Fruit fly (Drosophila melanogaster) whole organism, embryonic: Measurements from ENCODE around the gene cpb.

Source experiments
- Atf3 ChIP-seq: fragments of 200-800 bp; sonication (Bioruptor generic); optimal IDR thresholded peaks from 3 replicates; lab custom pipeline; 2016; ENCODE audit warnings: missing biosample characterization, missing genetic modification characterization
- CG10654 ChIP-seq: fragments of 200-800 bp; sonication (Bioruptor generic); optimal IDR thresholded peaks from 2 replicates; lab custom pipeline; 2016; ENCODE audit warnings: missing biosample characterization, missing genetic modification characterization
- CG11696 ChIP-seq: fragments of 200-800 bp; sonication (Bioruptor generic); IDR thresholded peaks from 2 replicates; pipeline ENCODE4 v1.3.6; 2022; ENCODE audit warnings: missing biosample characterization, missing genetic modification characterization
- CG14710 ChIP-seq: fragments of 200-800 bp; sonication (Bioruptor generic); optimal IDR thresholded peaks from 3 replicates; lab custom pipeline; 2019; ENCODE audit warnings: missing biosample characterization, mild to moderate bottlenecking, missing genetic modification characterization, moderate library complexity
- CG15514 ChIP-seq: fragments of 200-800 bp; sonication (Bioruptor generic); optimal IDR thresholded peaks from 3 replicates; lab custom pipeline; 2017; ENCODE audit warnings: missing biosample characterization, missing genetic modification characterization, mild to moderate bottlenecking, moderate library complexity, missing genetic modification reagents
- CG16813 ChIP-seq: fragments of 200-800 bp; sonication (Bioruptor generic); IDR thresholded peaks from 3 replicates; pipeline ENCODE4 v1.3.6; 2022; ENCODE audit warnings: missing biosample characterization, missing genetic modification characterization; ENCODE audit not compliant: partially characterized antibody
- CG17802 ChIP-seq: fragments of 200-800 bp; sonication (Bioruptor generic); optimal IDR thresholded peaks from 2 replicates; lab custom pipeline; 2018; ENCODE audit warnings: missing biosample characterization, mild to moderate bottlenecking, missing genetic modification characterization, moderate library complexity
- CG17829 ChIP-seq: fragments of 200-800 bp; optimal IDR thresholded peaks from 2 replicates; lab custom pipeline; 2019; ENCODE audit warnings: missing biosample characterization, mild to moderate bottlenecking, missing genetic modification characterization, moderate library complexity
- CG18476 ChIP-seq: fragments of 200-800 bp; sonication (Bioruptor generic); optimal IDR thresholded peaks from 2 replicates; lab custom pipeline; 2016; ENCODE audit warnings: missing biosample characterization, mild to moderate bottlenecking, missing genetic modification characterization
- CG2129 ChIP-seq: fragments of 200-800 bp; sonication (Bioruptor generic); IDR thresholded peaks from 2 replicates; pipeline ENCODE4 v1.3.6; 2022; ENCODE audit warnings: missing biosample characterization, missing genetic modification characterization; ENCODE audit not compliant: partially characterized antibody
- CG34224 ChIP-seq: fragments of 200-800 bp; sonication (Bioruptor generic); IDR thresholded peaks from 3 replicates; pipeline ENCODE4 v1.3.6; 2022; ENCODE audit warnings: missing biosample characterization, missing genetic modification characterization; ENCODE audit not compliant: partially characterized antibody
- CG34422 ChIP-seq: fragments of 200-800 bp; sonication (Bioruptor generic); IDR thresholded peaks from 3 replicates; pipeline ENCODE4 v1.3.6; 2022; ENCODE audit warnings: missing biosample characterization, missing genetic modification characterization
- CG4328 ChIP-seq: fragments of 200-800 bp; sonication (Bioruptor generic); optimal IDR thresholded peaks from 3 replicates; lab custom pipeline; 2017; ENCODE audit warnings: missing biosample characterization, missing genetic modification reagents, missing genetic modification characterization
- CG4617 ChIP-seq: fragments of 200-800 bp; sonication (Bioruptor generic); optimal IDR thresholded peaks from 3 replicates; lab custom pipeline; 2016; ENCODE audit warnings: missing biosample characterization, missing genetic modification characterization, borderline replicate concordance
- CG7556 ChIP-seq: fragments of 200-800 bp; sonication (Bioruptor generic); optimal IDR thresholded peaks from 2 replicates; lab custom pipeline; 2017; ENCODE audit warnings: missing biosample characterization, mild to moderate bottlenecking, missing genetic modification characterization
- CG7963 ChIP-seq: fragments of 200-800 bp; sonication (Bioruptor generic); IDR thresholded peaks from 3 replicates; pipeline ENCODE4 v1.3.6; 2022; ENCODE audit warnings: missing biosample characterization, missing genetic modification characterization; ENCODE audit not compliant: partially characterized antibody
- CG9609 ChIP-seq: fragments of 200-800 bp; sonication (Bioruptor generic); optimal IDR thresholded peaks from 3 replicates; lab custom pipeline; 2016; ENCODE audit warnings: missing biosample characterization, missing genetic modification characterization
- CkIIα-i1 ChIP-seq: fragments of 200-800 bp; sonication (Bioruptor generic); IDR thresholded peaks from 2 replicates; pipeline ENCODE4 v1.3.6; 2022; ENCODE audit warnings: missing biosample characterization, missing genetic modification characterization
- Dll ChIP-seq: fragments of 200-800 bp; sonication (Bioruptor generic); IDR thresholded peaks from 4 replicates; pipeline ENCODE4 v1.3.6; 2022; ENCODE audit warnings: missing biosample characterization, missing genetic modification characterization; ENCODE audit not compliant: partially characterized antibody
- Dref ChIP-seq: fragments of 200-800 bp; sonication (Bioruptor generic); IDR thresholded peaks from 2 replicates; pipeline ENCODE4 v1.3.6; 2022; ENCODE audit warnings: missing biosample characterization, missing genetic modification characterization
- Ets65A ChIP-seq: fragments of 200-800 bp; sonication (Bioruptor generic); peaks from one replicate; lab custom pipeline; 2016; ENCODE audit warnings: missing biosample characterization, missing genetic modification characterization
- Ets97D ChIP-seq: fragments of 200-800 bp; sonication (Bioruptor generic); optimal IDR thresholded peaks from 3 replicates; lab custom pipeline; 2016; ENCODE audit warnings: missing biosample characterization, missing genetic modification characterization
- Lpt ChIP-seq: fragments of >200 bp; optimal IDR thresholded peaks from 2 replicates; lab custom pipeline; 2018; ENCODE audit warnings: missing biosample characterization, missing genetic modification characterization
- Opbp ChIP-seq: fragments of 200-800 bp; sonication (Bioruptor generic); IDR thresholded peaks from 3 replicates; pipeline ENCODE4 v1.3.6; 2022; ENCODE audit warnings: missing biosample characterization, missing genetic modification characterization; ENCODE audit not compliant: partially characterized antibody
- Rfx ChIP-seq: fragments of 200-800 bp; sonication (Bioruptor generic); IDR thresholded peaks from 2 replicates; pipeline ENCODE4 v1.3.6; 2022; ENCODE audit warnings: missing biosample characterization, missing genetic modification characterization
- Sox102F ChIP-seq: fragments of 200-800 bp; sonication (Bioruptor generic); optimal IDR thresholded peaks from 2 replicates; lab custom pipeline; 2018; ENCODE audit warnings: missing biosample characterization, mild to moderate bottlenecking, missing genetic modification characterization, moderate library complexity
- Sry-β ChIP-seq: fragments of 200-800 bp; sonication (Bioruptor generic); optimal IDR thresholded peaks from 2 replicates; lab custom pipeline; 2018; ENCODE audit warnings: missing biosample characterization, mild to moderate bottlenecking, missing genetic modification characterization, moderate library complexity
- YL-1 ChIP-seq: fragments of 200-800 bp; sonication (Bioruptor generic); optimal IDR thresholded peaks from 3 replicates; lab custom pipeline; 2017; ENCODE audit warnings: missing biosample characterization, mild to moderate bottlenecking, missing genetic modification characterization
- al ChIP-seq: fragments of 200-800 bp; sonication (Bioruptor generic); IDR thresholded peaks from 2 replicates; pipeline ENCODE4 v1.3.6; 2022; ENCODE audit warnings: missing biosample characterization, missing genetic modification characterization
- ash1 ChIP-seq: fragments of 200-800 bp; sonication (Bioruptor generic); optimal IDR thresholded peaks from 2 replicates; lab custom pipeline; 2018; ENCODE audit warnings: missing biosample characterization, mild to moderate bottlenecking, missing genetic modification characterization
- bbx ChIP-seq: fragments of 200-800 bp; sonication (Bioruptor generic); IDR thresholded peaks from 2 replicates; pipeline ENCODE4 v1.3.6; 2022; ENCODE audit warnings: missing biosample characterization, missing genetic modification characterization; ENCODE audit not compliant: partially characterized antibody
- dmrt99B ChIP-seq: fragments of 200-800 bp; sonication (Bioruptor generic); optimal IDR thresholded peaks from 2 replicates; lab custom pipeline; 2018; ENCODE audit warnings: missing biosample characterization, mild to moderate bottlenecking, missing genetic modification characterization, moderate library complexity
- hb ChIP-seq: fragments of 200-800 bp; sonication (Bioruptor generic); IDR thresholded peaks from 3 replicates; pipeline ENCODE4 v1.3.6; 2022; ENCODE audit warnings: missing biosample characterization, missing genetic modification characterization; ENCODE audit not compliant: partially characterized antibody
- hbn ChIP-seq: fragments of 200-800 bp; sonication (Bioruptor generic); IDR thresholded peaks from 2 replicates; pipeline ENCODE4 v1.3.6; 2022; ENCODE audit warnings: missing biosample characterization, missing genetic modification characterization; ENCODE audit not compliant: partially characterized antibody
- jigr1 ChIP-seq: fragments of 200-800 bp; sonication (Bioruptor generic); IDR thresholded peaks from 3 replicates; pipeline ENCODE4 v1.3.6; 2022; ENCODE audit warnings: missing biosample characterization, missing genetic modification characterization
- mld ChIP-seq: fragments of 200-800 bp; sonication (Bioruptor generic); IDR thresholded peaks from 3 replicates; pipeline ENCODE4 v1.3.6; 2022; ENCODE audit warnings: missing biosample characterization, missing genetic modification characterization; ENCODE audit not compliant: partially characterized antibody
- nerfin-1 ChIP-seq: fragments of 200-800 bp; sonication (Bioruptor generic); optimal IDR thresholded peaks from 3 replicates; lab custom pipeline; 2019; ENCODE audit warnings: missing biosample characterization, mild to moderate bottlenecking, missing genetic modification characterization, moderate library complexity
- nerfin-2 ChIP-seq: fragments of 200-800 bp; sonication (Bioruptor generic); IDR thresholded peaks from 2 replicates; pipeline ENCODE4 v1.3.6; 2022; ENCODE audit warnings: missing biosample characterization, missing genetic modification characterization; ENCODE audit not compliant: partially characterized antibody
- psq ChIP-seq: fragments of 200-800 bp; sonication (Bioruptor generic); optimal IDR thresholded peaks from 2 replicates; lab custom pipeline; 2017; ENCODE audit warnings: missing biosample characterization, missing genetic modification characterization
- scrt ChIP-seq: fragments of 200-800 bp; sonication (Bioruptor generic); optimal IDR thresholded peaks from 2 replicates; lab custom pipeline; 2018; ENCODE audit warnings: missing biosample characterization, mild to moderate bottlenecking, missing genetic modification characterization, moderate library complexity
- sd ChIP-seq: fragments of 200-800 bp; sonication (Bioruptor generic); optimal IDR thresholded peaks from 3 replicates; lab custom pipeline; 2018; ENCODE audit warnings: missing biosample characterization, mild to moderate bottlenecking, missing genetic modification characterization, moderate library complexity
- sens ChIP-seq: fragments of 200-800 bp; sonication (Bioruptor generic); peaks from one replicate; lab custom pipeline; 2016; ENCODE audit warnings: missing biosample characterization, missing genetic modification characterization
- sim ChIP-seq: fragments of 200-800 bp; sonication (Bioruptor generic); IDR thresholded peaks from 2 replicates; pipeline ENCODE4 v1.3.6; 2022; ENCODE audit warnings: missing biosample characterization, missing genetic modification characterization
- sna ChIP-seq: fragments of 200-800 bp; sonication (Bioruptor generic); IDR thresholded peaks from 2 replicates; pipeline ENCODE4 v1.3.6; 2022; ENCODE audit warnings: missing biosample characterization, missing genetic modification characterization; ENCODE audit not compliant: partially characterized antibody
- sob ChIP-seq: fragments of 200-800 bp; sonication (Bioruptor generic); IDR thresholded peaks from 2 replicates; pipeline ENCODE4 v1.3.6; 2022; ENCODE audit warnings: missing biosample characterization, missing genetic modification characterization
- stwl ChIP-seq: fragments of 200-800 bp; sonication (Bioruptor generic); optimal IDR thresholded peaks from 3 replicates; lab custom pipeline; 2018; ENCODE audit warnings: missing biosample characterization, mild to moderate bottlenecking, missing genetic modification characterization, moderate library complexity
- trem ChIP-seq: fragments of 200-800 bp; optimal IDR thresholded peaks from 3 replicates; lab custom pipeline; 2019; ENCODE audit warnings: missing biosample characterization, mild to moderate bottlenecking, missing genetic modification characterization, moderate library complexity
- unc-4 ChIP-seq: fragments of 200-800 bp; sonication (Bioruptor generic); IDR thresholded peaks from 2 replicates; pipeline ENCODE4 v1.3.6; 2022; ENCODE audit warnings: missing biosample characterization, missing genetic modification characterization; ENCODE audit not compliant: partially characterized antibody
- vvl ChIP-seq: fragments of 200-800 bp; sonication (Bioruptor generic); IDR thresholded peaks from 2 replicates; pipeline ENCODE4 v1.3.6; 2022; ENCODE audit warnings: missing biosample characterization, missing genetic modification characterization

Gene cpb

dm6 chr2L:1751953-1752352 lies 47.3 kb downstream of the cpb start, which contains the start of the genes CG17712 and CG17648 (continued):
- TF ChIP-seq Ets65A (GFP tag; lab: Kevin White, UChicago) (peak; percentile 5), CG14710 (tag; lab: Kevin White, UChicago) (peak; percentile 16), Sry-β (GFP tag; lab: Kevin White, UChicago) (peak; percentile 82), unc-4 (GFP tag; lab: Robert Waterston, UW) (peak; percentile 83), CkIIα-i1 (no peak), CG15514 (GFP tag; lab: Kevin White, UChicago) (peak; percentile 26), CG4328 (GFP tag; lab: Kevin White, UChicago) (no peak), CG9609 (GFP tag; lab: Kevin White, UChicago) (no peak), nerfin-1 (peak; percentile 15), vvl (0 out of 2 replicates have a peak, but pooled peaks have one; percentile 16), CG7963 (GFP tag; lab: Robert Waterston, UW) (peak; percentile 71; the same call in 2 of the 3 replicates), CG17802 (tag; lab: Kevin White, UChicago) (no peak), sim (GFP tag; lab: Robert Waterston, UW) (no peak), CG34422 (GFP tag; lab: Robert Waterston, UW) (no peak), CG18476 (GFP tag; lab: Kevin White, UChicago) (no peak), CG10654 (GFP tag; lab: Kevin White, UChicago) (no peak), CG7556 (GFP tag; lab: Kevin White, UChicago) (no peak), sob (GFP tag; lab: Robert Waterston, UW) (no peak), stwl (tag; lab: Kevin White, UChicago) (peak; percentile 86), hb (GFP tag; lab: Robert Waterston, UW) (0 out of 3 replicates have a peak, but pooled peaks have one; percentile 26), Lpt (GFP tag; lab: Kevin White, UChicago) (no peak), Rfx (GFP tag; lab: Robert Waterston, UW) (peak; percentile 45), CG4617 (GFP tag; lab: Kevin White, UChicago) (peak; percentile 64), CG2129 (GFP tag; lab: Robert Waterston, UW) (peak; percentile 51), ash1 (GFP tag; lab: Kevin White, UChicago) (no peak), nerfin-2 (GFP tag; lab: Robert Waterston, UW) (peak; percentile 56), hbn (GFP tag; lab: Robert Waterston, UW) (peak; percentile 80), psq (no peak), CG17829 (tag; lab: Kevin White, UChicago) (peak; percentile 9), YL-1 (GFP tag; lab: Kevin White, UChicago) (peak; percentile 30), CG34224 (GFP tag; lab: Robert Waterston, UW) (peak; percentile 86), trem (peak; percentile 63), Dref (GFP tag; lab: Robert Waterston, UW) (peak; percentile 77), sna (peak; percentile 80), jigr1 (peak; percentile 45; the same call in 1 of the 3 replicates), sd (peak; percentile 45), Ets97D (GFP tag; lab: Kevin White, UChicago) (peak; percentile 27), Atf3 (GFP tag; lab: Kevin White, UChicago) (no peak), dmrt99B (tag; lab: Kevin White, UChicago) (no peak), bbx (peak; percentile 87), Dll (GFP tag; lab: Robert Waterston, UW) (peak; percentile 90), scrt (GFP tag; lab: Kevin White, UChicago) (no peak), Sox102F (GFP tag; lab: Kevin White, UChicago) (no peak), CG11696 (GFP tag; lab: Robert Waterston, UW) (no peak), mld (GFP tag; lab: Robert Waterston, UW) (peak; percentile 60; the same call in 1 of the 3 replicates), al (0 out of 2 replicates have a peak, but pooled peaks have one; percentile 19), CG16813 (GFP tag; lab: Robert Waterston, UW) (peak; percentile 82), sens (GFP tag; lab: Kevin White, UChicago) (peak; percentile 58), Opbp (GFP tag; lab: Robert Waterston, UW) (peak; percentile 84)
